Worm (Caenorhabditis elegans): ENCODE data around the gene srh-4.

Gene srh-4

DNA sequence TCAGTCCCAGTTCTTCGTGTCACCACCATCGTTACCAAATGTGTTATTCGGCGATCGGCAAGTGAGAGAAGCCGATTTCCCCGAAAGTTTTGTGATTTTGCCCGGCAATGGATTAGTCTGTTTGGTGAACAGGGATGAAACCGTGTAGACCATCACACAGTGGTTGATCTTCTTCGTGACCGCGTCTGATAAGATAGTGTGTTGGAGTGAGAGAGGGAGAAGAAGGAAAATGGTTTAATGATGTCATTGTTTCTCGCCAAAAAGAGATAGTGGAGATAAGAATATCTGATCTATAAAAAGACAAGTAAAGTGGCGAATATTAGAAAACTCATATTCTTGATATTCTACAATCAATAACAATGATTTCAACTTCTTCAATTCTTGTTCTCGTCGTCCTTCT, 30.5 kb upstream of the srh-4 start, which contains the start of gene nlp-31:
Gene nlp-31, plus strand, starts transcription at position 237 of the 400 bp plus-strand sequence.
- TF ChIP-seq rcor-1 (GFP tag; IDR thresholded peaks at IDR 0.05) (no peak), F57A8.1 (GFP tag; optimal IDR thresholded peaks at IDR 0.05) (no peak), hmg-20 (GFP tag; IDR thresholded peaks at IDR 0.05) (no peak), cebp-1 (GFP tag; IDR thresholded peaks at IDR 0.05) (no peak), cebp-1 (tag; optimal IDR thresholded peaks at IDR 0.05) (no peak), T07F8.4 (tag; optimal IDR thresholded peaks at IDR 0.05) (no peak), K12H6.12 (tag; optimal IDR thresholded peaks at IDR 0.05) (no peak), snpc-1.1 (tag; optimal IDR thresholded peaks at IDR 0.05; ENCODE audit: insufficient read depth) (no peak), nhr-80 (tag; optimal IDR thresholded peaks at IDR 0.05) (no peak), lin-26 (GFP tag; IDR thresholded peaks at IDR 0.05) (no peak), hsf-1 (GFP tag; IDR thresholded peaks at IDR 0.05) (no peak), ztf-6 (GFP tag; IDR thresholded peaks at IDR 0.05) (no peak; the same call in 1 of the 2 replicates), zim-3 (tag; optimal IDR thresholded peaks at IDR 0.05) (no peak), egl-18 (GFP tag; IDR thresholded peaks at IDR 0.05) (no peak), nhr-27 (tag; optimal IDR thresholded peaks at IDR 0.05) (no peak), B0336.3 (GFP tag; IDR thresholded peaks at IDR 0.05) (no peak), B0019.2 (GFP tag; conservative IDR thresholded peaks at IDR 0.05) (no peak), sea-2 (GFP tag; IDR thresholded peaks at IDR 0.05) (no peak), tbx-9 (tag; optimal IDR thresholded peaks at IDR 0.05; ENCODE audit: borderline replicate concordance) (no peak), F10E7.11 (tag; optimal IDR thresholded peaks at IDR 0.05) (no peak), him-1 (tag; optimal IDR thresholded peaks at IDR 0.05) (no peak)

DNA sequence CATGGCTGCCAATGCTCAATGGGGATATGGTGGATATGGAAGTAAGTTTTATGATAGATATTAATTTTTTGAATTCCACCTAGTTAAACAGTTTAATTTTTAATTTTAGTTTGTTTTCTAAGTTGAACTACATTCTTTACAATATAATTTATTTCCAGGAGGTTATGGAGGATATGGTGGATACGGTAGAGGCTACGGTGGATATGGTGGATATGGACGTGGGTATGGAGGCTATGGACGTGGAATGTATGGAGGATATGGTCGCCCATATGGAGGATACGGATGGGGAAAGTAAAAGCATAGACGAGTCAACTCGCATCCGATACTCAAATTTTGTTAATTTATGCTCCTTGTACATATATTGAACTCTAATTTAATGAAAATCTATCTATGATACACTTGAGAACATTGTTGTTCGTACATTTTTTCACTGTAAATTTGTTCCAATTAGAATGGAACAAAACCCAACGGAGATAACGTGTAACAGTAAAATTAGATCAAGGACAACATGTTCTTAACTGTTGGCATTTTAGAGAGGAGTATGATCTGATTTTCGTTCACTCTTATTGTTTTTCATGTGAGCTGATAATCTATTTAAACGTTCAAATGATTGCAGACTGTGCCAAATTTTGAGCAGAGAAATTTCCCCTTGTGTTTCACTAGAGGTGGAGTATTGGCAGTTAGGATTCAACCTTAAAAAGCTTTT, 29.9 kb upstream of the srh-4 start:
- TF ChIP-seq ceh-27 (GFP tag; optimal IDR thresholded peaks at IDR 0.05) (no peak), Y53G8AR.9 (GFP tag; conservative IDR thresholded peaks at IDR 0.05) (no peak), gei-17 (GFP tag; optimal IDR thresholded peaks at IDR 0.05) (no peak), xnd-1 (tag; optimal IDR thresholded peaks at IDR 0.05) (no peak), nhr-80 (tag; optimal IDR thresholded peaks at IDR 0.05) (no peak), ceh-91 (GFP tag; IDR thresholded peaks at IDR 0.05) (no peak), lin-26 (GFP tag; IDR thresholded peaks at IDR 0.05) (no peak), athp-1 (tag; optimal IDR thresholded peaks at IDR 0.05) (no peak), nfya-1 (tag; optimal IDR thresholded peaks at IDR 0.05; ENCODE audit: borderline replicate concordance, insufficient read depth) (no peak), bed-2 (GFP tag; IDR thresholded peaks at IDR 0.05) (no peak), ztf-25 (GFP tag; IDR thresholded peaks at IDR 0.05) (no peak), egl-44 (GFP tag; IDR thresholded peaks at IDR 0.05) (no peak), nhr-27 (tag; optimal IDR thresholded peaks at IDR 0.05) (no peak), nhr-179 (tag; optimal IDR thresholded peaks at IDR 0.05) (no peak)

DNA sequence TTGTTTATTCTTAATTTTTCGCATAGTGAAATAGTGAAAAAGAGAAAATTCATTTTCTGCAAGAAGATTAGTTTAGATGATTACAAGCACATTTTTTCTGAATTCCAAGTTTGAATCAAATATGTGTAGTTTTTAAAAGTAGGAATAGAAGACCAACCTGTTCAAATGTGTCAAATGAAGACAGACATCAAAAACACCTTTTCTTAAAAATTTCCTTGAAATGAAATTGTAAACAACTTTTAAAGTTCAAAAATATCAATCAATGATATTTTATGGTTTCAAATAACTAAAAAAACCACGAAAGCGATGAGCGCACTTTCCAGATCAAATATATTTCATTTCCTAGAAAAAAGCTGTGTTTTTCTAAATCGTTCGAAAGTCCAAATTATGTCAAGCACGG, 28.6 kb upstream of the srh-4 start, which contains the start of gene nlp-30:
Gene nlp-30, plus strand, starts transcription at position 301 of the 400 bp plus-strand sequence.
- TF ChIP-seq ceh-40 (GFP tag; IDR thresholded peaks at IDR 0.05) = no peak
- no peak for TF ChIP-seq nhr-179 (tag; optimal IDR thresholded peaks at IDR 0.05)
- no peak for TF ChIP-seq hsf-1 (GFP tag; IDR thresholded peaks at IDR 0.05)
- TF ChIP-seq ztf-26 (tag; optimal IDR thresholded peaks at IDR 0.05) = no peak
- TF ChIP-seq efl-1 (GFP tag; optimal IDR thresholded peaks at IDR 0.05) = no peak

All from whole organism, young adult.